Worm (Caenorhabditis elegans): ENCODE measurements around the gene col-150.

DNA sequence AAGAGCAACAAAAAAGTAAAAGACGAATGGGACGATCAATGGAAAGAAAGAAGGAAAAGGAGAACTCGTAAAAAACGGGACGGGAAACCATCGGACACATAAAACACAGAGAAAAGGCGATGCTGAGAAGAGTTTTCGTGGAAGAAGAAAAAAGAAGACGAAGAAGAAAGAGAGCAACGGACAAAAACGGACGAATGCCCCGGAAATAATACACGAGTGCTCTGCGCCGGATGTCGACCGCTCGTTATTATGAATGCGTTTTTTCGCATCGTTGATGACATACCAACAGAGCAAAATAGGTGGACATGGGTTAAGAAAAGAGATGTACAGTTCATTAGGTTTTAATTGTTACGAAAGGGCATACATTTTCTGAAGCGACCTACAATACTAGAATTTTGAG, 18.8 kb downstream of the col-150 start, which contains the start of gene Y22F5A.11:
- no peak for TF ChIP-seq sdz-12 (GFP tag; optimal IDR thresholded peaks at IDR 0.05)
- TF ChIP-seq snpc-4 (tag; optimal IDR thresholded peaks at IDR 0.05): no peak
- TF ChIP-seq rbr-2 (tag; optimal IDR thresholded peaks at IDR 0.05): peak; percentile 11
- TF ChIP-seq egl-43 (GFP tag; IDR thresholded peaks at IDR 0.05): no peak
- no peak for TF ChIP-seq lsy-2 (tag; optimal IDR thresholded peaks at IDR 0.05)
- TF ChIP-seq mep-1 (tag; optimal IDR thresholded peaks at IDR 0.05): peak; percentile 41
- no peak for TF ChIP-seq nhr-237 (tag; optimal IDR thresholded peaks at IDR 0.05)
- TF ChIP-seq F10B5.3 (tag; optimal IDR thresholded peaks at IDR 0.05): no peak
- no peak for TF ChIP-seq skn-1 (tag; optimal IDR thresholded peaks at IDR 0.05)
- TF ChIP-seq unc-62 (GFP tag; optimal IDR thresholded peaks at IDR 0.05 in 1 of 2): no peak
- TF ChIP-seq unc-62 (tag; optimal IDR thresholded peaks at IDR 0.05): no peak
- no peak for TF ChIP-seq ceh-20 (GFP tag; IDR thresholded peaks at IDR 0.05)
- no peak for TF ChIP-seq pqm-1 (tag; optimal IDR thresholded peaks at IDR 0.05)
- no peak for TF ChIP-seq nhr-6 (tag; optimal IDR thresholded peaks at IDR 0.05)
- TF ChIP-seq fos-1 (tag; optimal IDR thresholded peaks at IDR 0.05): no peak

All from whole organism, L4 larva.